Fruit fly (Drosophila melanogaster) whole organism, embryonic: Measurements from ENCODE around the gene CecB.

Experiments
- Adf1 ChIP-seq: fragments of 200-800 bp; sonication (Bioruptor generic); IDR thresholded peaks from 2 replicates; pipeline ENCODE4 v1.3.6; 2022; ENCODE audit warnings: missing biosample characterization, missing genetic modification characterization
- Atf-2 ChIP-seq: fragments of 200-800 bp; sonication (Bioruptor generic); optimal IDR thresholded peaks from 2 replicates; lab custom pipeline; 2016; ENCODE audit warnings: missing biosample characterization, missing genetic modification characterization
- Blimp-1 ChIP-seq: fragments of 200-800 bp; sonication (Bioruptor generic); optimal IDR thresholded peaks from 3 replicates; lab custom pipeline; 2018; ENCODE audit warnings: missing biosample characterization, missing genetic modification characterization, mild to moderate bottlenecking, moderate library complexity, missing genetic modification reagents
- BtbVII ChIP-seq: fragments of 200-800 bp; sonication (Bioruptor generic); optimal IDR thresholded peaks from 3 replicates; lab custom pipeline; 2017; ENCODE audit warnings: missing biosample characterization, mild to moderate bottlenecking, missing genetic modification characterization
- C15 ChIP-seq: fragments of 200-800 bp; sonication (Bioruptor generic); IDR thresholded peaks from 3 replicates; pipeline ENCODE4 v1.3.6; 2022; ENCODE audit warnings: missing biosample characterization, missing genetic modification characterization
- CG10147 ChIP-seq: fragments of 200-800 bp; sonication (Bioruptor generic); optimal IDR thresholded peaks from 2 replicates; lab custom pipeline; 2019; ENCODE audit warnings: missing biosample characterization, mild to moderate bottlenecking, missing genetic modification characterization, moderate library complexity
- CG10267 ChIP-seq: fragments of 200-800 bp; sonication (Bioruptor generic); optimal IDR thresholded peaks from 2 replicates; lab custom pipeline; 2018; ENCODE audit warnings: missing biosample characterization, mild to moderate bottlenecking, missing genetic modification characterization, moderate library complexity
- CG10959 ChIP-seq: fragments of 200-800 bp; sonication (Bioruptor generic); IDR thresholded peaks from 2 replicates; pipeline ENCODE4 v1.3.6; 2022; ENCODE audit warnings: missing biosample characterization, missing genetic modification characterization
- CG12219 ChIP-seq: fragments of 200-800 bp; sonication (Bioruptor generic); optimal IDR thresholded peaks from 3 replicates; lab custom pipeline; 2018; ENCODE audit warnings: missing biosample characterization, mild to moderate bottlenecking, missing genetic modification characterization
- CG13287 ChIP-seq: fragments of 200-800 bp; sonication (Bioruptor generic); IDR thresholded peaks from 2 replicates; pipeline ENCODE4 v1.3.6; 2022; ENCODE audit warnings: missing biosample characterization, missing genetic modification characterization; ENCODE audit not compliant: partially characterized antibody
- CG14667 ChIP-seq: fragments of 200-800 bp; sonication (Bioruptor generic); IDR thresholded peaks from 2 replicates; pipeline ENCODE4 v1.3.6; 2022; ENCODE audit warnings: missing biosample characterization, missing genetic modification characterization
- CG14710 ChIP-seq: fragments of 200-800 bp; sonication (Bioruptor generic); optimal IDR thresholded peaks from 3 replicates; lab custom pipeline; 2019; ENCODE audit warnings: missing biosample characterization, mild to moderate bottlenecking, missing genetic modification characterization, moderate library complexity
- CG1603 ChIP-seq: fragments of 200-800 bp; sonication (Bioruptor generic); optimal IDR thresholded peaks from 2 replicates; lab custom pipeline; 2019; ENCODE audit warnings: missing biosample characterization, mild to moderate bottlenecking, missing genetic modification characterization, moderate library complexity
- CG17328 ChIP-seq: fragments of 200-800 bp; sonication (Bioruptor generic); IDR thresholded peaks from 2 replicates; pipeline ENCODE4 v1.3.6; 2022; ENCODE audit warnings: missing biosample characterization, missing genetic modification characterization
- CG17802 ChIP-seq: fragments of 200-800 bp; sonication (Bioruptor generic); optimal IDR thresholded peaks from 2 replicates; lab custom pipeline; 2018; ENCODE audit warnings: missing biosample characterization, mild to moderate bottlenecking, missing genetic modification characterization, moderate library complexity
- CG1832 ChIP-seq: fragments of 200-800 bp; sonication (Bioruptor generic); optimal IDR thresholded peaks from 2 replicates; lab custom pipeline; 2017; ENCODE audit warnings: missing biosample characterization, mild to moderate bottlenecking, missing genetic modification characterization, inconsistent platforms
- CG18619 ChIP-seq: fragments of 200-800 bp; sonication (Bioruptor generic); optimal IDR thresholded peaks from 3 replicates; lab custom pipeline; 2017; ENCODE audit warnings: missing biosample characterization, mild to moderate bottlenecking, missing genetic modification characterization
- CG2129 ChIP-seq: fragments of 200-800 bp; sonication (Bioruptor generic); IDR thresholded peaks from 2 replicates; pipeline ENCODE4 v1.3.6; 2022; ENCODE audit warnings: missing biosample characterization, missing genetic modification characterization; ENCODE audit not compliant: partially characterized antibody
- CG2875 ChIP-seq: fragments of 200-800 bp; sonication (Bioruptor generic); optimal IDR thresholded peaks from 2 replicates; lab custom pipeline; 2017; ENCODE audit warnings: missing biosample characterization, mild to moderate bottlenecking, missing genetic modification characterization, missing genetic modification reagents
- CG34376 ChIP-seq: fragments of 200-800 bp; sonication (Bioruptor generic); optimal IDR thresholded peaks from 2 replicates; lab custom pipeline; 2018; ENCODE audit warnings: missing biosample characterization, mild to moderate bottlenecking, missing genetic modification characterization
- CG4282 ChIP-seq: fragments of 200-800 bp; sonication (Bioruptor generic); optimal IDR thresholded peaks from 2 replicates; lab custom pipeline; 2016; ENCODE audit warnings: missing biosample characterization, missing genetic modification characterization
- CG6175 ChIP-seq: fragments of 200-800 bp; sonication (Bioruptor generic); IDR thresholded peaks from 3 replicates; pipeline ENCODE4 v1.3.6; 2022; ENCODE audit warnings: missing biosample characterization, missing genetic modification characterization
- CG7839 ChIP-seq: fragments of 200-800 bp; sonication (Bioruptor generic); optimal IDR thresholded peaks from 3 replicates; lab custom pipeline; 2018; ENCODE audit warnings: missing biosample characterization, mild to moderate bottlenecking, missing genetic modification characterization, moderate library complexity
- CG9876 ChIP-seq: fragments of 200-800 bp; sonication (Bioruptor generic); optimal IDR thresholded peaks from 2 replicates; lab custom pipeline; 2016; ENCODE audit warnings: missing biosample characterization, missing genetic modification characterization
- CTCF ChIP-seq: fragments of 200-800 bp; sonication (Bioruptor generic); optimal IDR thresholded peaks from 2 replicates; lab custom pipeline; 2017; ENCODE audit warnings: missing biosample characterization, mild to moderate bottlenecking, missing genetic modification characterization, moderate library complexity
- Eip74EF ChIP-seq, 2 experiments: fragments of 200-800 bp in 1 of 2; fragments of >200 bp in 1 of 2; sonication (Bioruptor generic) in 1 of 2; optimal IDR thresholded peaks; 2 replicates each; lab custom pipeline; 2017 to 2019; ENCODE audit warnings: missing biosample characterization in 2 of 2, missing genetic modification characterization in 2 of 2, mild to moderate bottlenecking in 1 of 2, moderate library complexity in 1 of 2
- Gsc ChIP-seq: fragments of 200-800 bp; sonication (Bioruptor generic); IDR thresholded peaks from 2 replicates; pipeline ENCODE4 v1.3.6; 2022; ENCODE audit warnings: missing biosample characterization, missing genetic modification characterization
- H2.0 ChIP-seq: fragments of 200-800 bp; sonication (Bioruptor generic); IDR thresholded peaks from 2 replicates; pipeline ENCODE4 v1.3.6; 2022; ENCODE audit warnings: missing biosample characterization, missing genetic modification characterization
- MESR4 ChIP-seq: fragments of 200-800 bp; sonication (Bioruptor generic); optimal IDR thresholded peaks from 2 replicates; lab custom pipeline; 2018; ENCODE audit warnings: missing biosample characterization, mild to moderate bottlenecking, missing genetic modification characterization, moderate library complexity
- Mad ChIP-seq: fragments of 200-800 bp; sonication (Bioruptor generic); optimal IDR thresholded peaks from 2 replicates; lab custom pipeline; 2016; ENCODE audit warnings: missing biosample characterization, missing genetic modification characterization
- NC2α ChIP-seq: fragments of 200-800 bp; sonication (Bioruptor generic); optimal IDR thresholded peaks from 2 replicates; lab custom pipeline; 2016; ENCODE audit warnings: missing biosample characterization, missing genetic modification characterization
- NFAT ChIP-seq: fragments of 200-800 bp; sonication (Bioruptor generic); IDR thresholded peaks from 2 replicates; pipeline ENCODE4 v1.3.6; 2022; ENCODE audit warnings: missing biosample characterization, missing genetic modification characterization
- Ptx1 ChIP-seq: fragments of 200-800 bp; sonication (Bioruptor generic); IDR thresholded peaks from 2 replicates; pipeline ENCODE4 v1.3.6; 2022; ENCODE audit warnings: missing biosample characterization, missing genetic modification characterization
- Rfx ChIP-seq: fragments of 200-800 bp; sonication (Bioruptor generic); IDR thresholded peaks from 2 replicates; pipeline ENCODE4 v1.3.6; 2022; ENCODE audit warnings: missing biosample characterization, missing genetic modification characterization
- ara ChIP-seq: fragments of 200-800 bp; sonication (Bioruptor generic); IDR thresholded peaks from 2 replicates; pipeline ENCODE4 v1.3.6; 2022; ENCODE audit warnings: missing biosample characterization, missing genetic modification characterization
- bcd ChIP-seq: fragments of 200-800 bp; sonication (Bioruptor generic); optimal IDR thresholded peaks from 2 replicates; lab custom pipeline; 2017; ENCODE audit warnings: missing biosample characterization, mild to moderate bottlenecking, missing genetic modification characterization
- exex ChIP-seq: fragments of 200-800 bp; sonication (Bioruptor generic); optimal IDR thresholded peaks from 4 replicates; lab custom pipeline; 2018; ENCODE audit warnings: missing biosample characterization, mild to moderate bottlenecking, missing genetic modification characterization, moderate library complexity
- fru ChIP-seq: fragments of >200 bp; optimal IDR thresholded peaks from 2 replicates; lab custom pipeline; 2017
- ftz-f1 ChIP-seq: fragments of 200-800 bp; sonication (Bioruptor generic); optimal IDR thresholded peaks from 2 replicates; lab custom pipeline; 2016; ENCODE audit warnings: missing biosample characterization, missing genetic modification characterization
- gcm ChIP-seq: fragments of 200-800 bp; sonication (Bioruptor generic); optimal IDR thresholded peaks from 2 replicates; lab custom pipeline; 2019; ENCODE audit warnings: missing biosample characterization, mild to moderate bottlenecking, missing genetic modification characterization, moderate library complexity
- klu ChIP-seq: fragments of 200-800 bp; sonication (Bioruptor generic); IDR thresholded peaks from 2 replicates; pipeline ENCODE4 v1.3.6; 2022; ENCODE audit warnings: missing biosample characterization, missing genetic modification characterization
- nmo ChIP-seq: fragments of 200-800 bp; sonication (Bioruptor generic); optimal IDR thresholded peaks from 2 replicates; lab custom pipeline; 2018; ENCODE audit warnings: missing biosample characterization, mild to moderate bottlenecking, missing genetic modification characterization, moderate library complexity
- pan ChIP-seq, 4 experiments: fragments of >200 bp in 3 of 4; fragments of 200-800 bp in 1 of 4; sonication (Bioruptor generic) in 1 of 4; optimal IDR thresholded peaks in 3 of 4; IDR thresholded peaks in 1 of 4; 2 replicates each; pipeline versions ENCODE4 v1.3.6 to Lab custom; 2017 to 2022; ENCODE audit warnings: missing biosample characterization in 2 of 4, missing genetic modification characterization in 2 of 4, mixed read lengths in 1 of 4
- peb ChIP-seq: fragments of 200-800 bp; sonication (Bioruptor generic); IDR thresholded peaks from 2 replicates; pipeline ENCODE4 v1.3.6; 2022; ENCODE audit warnings: missing biosample characterization, missing genetic modification characterization
- pros ChIP-seq: fragments of 200-800 bp; sonication (Bioruptor generic); optimal IDR thresholded peaks from 3 replicates; lab custom pipeline; 2019; ENCODE audit warnings: missing biosample characterization, mild to moderate bottlenecking, missing genetic modification characterization, moderate library complexity
- ro ChIP-seq: fragments of 200-800 bp; sonication (Bioruptor generic); IDR thresholded peaks from 2 replicates; pipeline ENCODE4 v1.3.6; 2022; ENCODE audit warnings: missing biosample characterization, missing genetic modification characterization
- shn ChIP-seq: fragments of 200-800 bp; sonication (Bioruptor generic); optimal IDR thresholded peaks from 3 replicates; lab custom pipeline; 2016; ENCODE audit warnings: missing biosample characterization, missing genetic modification characterization
- tgo ChIP-seq: fragments of 200-800 bp; sonication (Bioruptor generic); IDR thresholded peaks from 3 replicates; pipeline ENCODE4 v1.3.6; 2022; ENCODE audit warnings: missing biosample characterization, missing genetic modification characterization
- wdn ChIP-seq: fragments of 200-800 bp; sonication (Bioruptor generic); IDR thresholded peaks from 2 replicates; pipeline ENCODE4 v1.3.6; 2022; ENCODE audit warnings: missing biosample characterization, missing genetic modification characterization
- z ChIP-seq: fragments of 200-800 bp; sonication (Bioruptor generic); IDR thresholded peaks from 3 replicates; pipeline ENCODE4 v1.3.6; 2022; ENCODE audit warnings: missing biosample characterization, missing genetic modification characterization
- zfh1 ChIP-seq: fragments of 200-800 bp; sonication (Bioruptor generic); IDR thresholded peaks from 3 replicates; pipeline ENCODE4 v1.3.6; 2022; ENCODE audit warnings: missing biosample characterization, missing genetic modification characterization

CecB gene

dm6 chr3R:30189836-30190235 is 23.8 kb downstream of the CecB start (continued):
- TF ChIP-seq H2.0 (GFP tag; lab: Robert Waterston, UW) (peak; percentile 73), Ptx1 (peak; percentile 87), CG17802 (peak; percentile 33), Atf-2 (GFP tag; lab: Kevin White, UChicago) (peak; percentile 18), CG10959 (0 out of 2 replicates have a peak, but pooled peaks have one; percentile 37), CG4282 (GFP tag; lab: Kevin White, UChicago) (no peak), peb (GFP tag; lab: Robert Waterston, UW) (peak; percentile 59; the same call in 1 of the 2 replicates), CG34376 (GFP tag; lab: Kevin White, UChicago) (no peak), NC2α (GFP tag; lab: Kevin White, UChicago) (no peak), NFAT (0 out of 2 replicates have a peak, but pooled peaks have one; percentile 31), ro (GFP tag; lab: Robert Waterston, UW) (peak; percentile 67), Eip74EF (GFP tag; optimal IDR thresholded peaks at IDR 0.05; lab: Kevin White, UChicago) (peak in 1 of 2 experiments; percentile 63), bcd (GFP tag; lab: Kevin White, UChicago) (peak; percentile 72), CG2129 (GFP tag; lab: Robert Waterston, UW) (no peak), klu (GFP tag; lab: Robert Waterston, UW) (peak; percentile 52), ara (peak; percentile 62), z (GFP tag; lab: Robert Waterston, UW) (no peak), nmo (GFP tag; lab: Kevin White, UChicago) (peak; percentile 80), CG13287 (GFP tag; lab: Robert Waterston, UW) (no peak), CG14710 (tag; lab: Kevin White, UChicago) (peak; percentile 53), C15 (peak; percentile 75; the same call in 2 of the 3 replicates), Adf1 (GFP tag; lab: Robert Waterston, UW) (no peak), CG12219 (GFP tag; lab: Kevin White, UChicago) (peak; percentile 72), CG6175 (no peak), Gsc (GFP tag; lab: Robert Waterston, UW) (peak; percentile 52; the same call in 1 of the 2 replicates), Rfx (GFP tag; lab: Robert Waterston, UW) (peak; percentile 84), ftz-f1 (no peak), CG10147 (GFP tag; lab: Kevin White, UChicago) (peak; percentile 50), Mad (GFP tag; lab: Kevin White, UChicago) (no peak), CG2875 (GFP tag; lab: Kevin White, UChicago) (peak; percentile 65), CG17328 (peak; percentile 79), CG7839 (peak; percentile 77), gcm (GFP tag; lab: Kevin White, UChicago) (peak; percentile 28), wdn (peak; percentile 41; the same call in 1 of the 2 replicates), CG18619 (GFP tag; lab: Kevin White, UChicago) (peak; percentile 46), BtbVII (GFP tag; lab: Kevin White, UChicago) (peak; percentile 44), exex (tag; lab: Kevin White, UChicago) (peak; percentile 15), fru (lab: Kevin White, UChicago) (no peak), CTCF (GFP tag; lab: Kevin White, UChicago) (peak; percentile 3), CG1603 (tag; lab: Kevin White, UChicago) (peak; percentile 83), MESR4 (GFP tag; lab: Kevin White, UChicago) (no peak), Blimp-1 (GFP tag; lab: Kevin White, UChicago) (peak; percentile 87), shn (GFP tag; lab: Kevin White, UChicago) (peak; percentile 5), pros (GFP tag; lab: Kevin White, UChicago) (no peak), zfh1 (GFP tag; lab: Robert Waterston, UW) (peak; percentile 81), CG14667 (GFP tag; lab: Robert Waterston, UW) (peak; percentile 71), tgo (GFP tag; lab: Robert Waterston, UW) (peak; percentile 78), CG10267 (tag; lab: Kevin White, UChicago) (peak; percentile 52), CG9876 (no peak), pan (optimal IDR thresholded peaks at IDR 0.05; lab: Kevin White, UChicago) (no peak), pan (GFP tag; optimal IDR thresholded peaks at IDR 0.05 in 1 of 2, IDR thresholded peaks at IDR 0.05 in 1 of 2) (peak in 1 of 2 experiments; percentile 87), CG1832 (no peak)
